Worm (Caenorhabditis elegans): ENCODE results near the gene C34C12.2.

The C34C12.2 gene

DNA sequence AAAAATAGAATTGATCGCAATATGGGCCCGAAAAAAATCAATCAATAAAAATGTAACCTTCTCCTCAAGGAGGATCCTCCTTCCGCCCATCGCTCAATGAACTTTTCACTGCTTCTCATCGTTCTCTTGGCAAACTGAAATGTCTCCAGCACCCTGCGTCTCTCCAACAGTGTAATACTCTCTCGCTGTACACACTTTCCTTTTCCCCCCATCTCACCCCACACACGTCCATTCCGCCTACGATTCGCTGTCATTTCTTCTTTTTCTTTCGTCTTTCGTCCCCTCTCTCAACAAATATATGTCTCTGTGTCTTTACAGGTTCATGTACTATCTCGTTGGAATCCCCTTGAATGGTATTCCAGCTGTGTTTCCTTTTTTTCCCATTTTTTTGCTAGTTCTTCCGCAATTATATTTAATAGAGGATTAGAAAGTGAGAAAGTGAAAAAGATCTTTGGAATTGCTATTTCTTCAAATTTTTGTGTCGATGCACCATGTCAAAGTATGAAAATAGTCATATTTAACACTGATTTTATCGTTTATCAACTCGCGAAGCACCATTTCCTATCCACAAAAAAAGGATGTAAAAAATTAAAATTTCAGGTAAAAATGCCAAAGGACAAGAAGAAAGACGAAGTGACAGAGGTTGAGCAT is 17.9 kb downstream of the C34C12.2 start, which contains the start of gene rsu-1 (continued):
- peak; percentile 74 for TF ChIP-seq nhr-71 (tag; optimal IDR thresholded peaks at IDR 0.05)
- no peak for TF ChIP-seq pag-3 (tag; optimal IDR thresholded peaks at IDR 0.05; ENCODE audit: borderline replicate concordance, insufficient read depth)
- TF ChIP-seq dpl-1 (GFP tag; optimal IDR thresholded peaks at IDR 0.05): peak in 2 of 3 experiments; percentile 36 to 42
- no peak for TF ChIP-seq skn-1 (tag; optimal IDR thresholded peaks at IDR 0.05)
- peak; percentile 2 for TF ChIP-seq F16B12.6 (tag; optimal IDR thresholded peaks at IDR 0.05)
- no peak for TF ChIP-seq egl-13 (tag; optimal IDR thresholded peaks at IDR 0.05)
- TF ChIP-seq pax-3 (tag; optimal IDR thresholded peaks at IDR 0.05): no peak
- TF ChIP-seq ceh-82 (tag; optimal IDR thresholded peaks at IDR 0.05): peak; percentile 6 to 39 (median 34)
- peak; percentile 64 for TF ChIP-seq swsn-7 (tag; optimal IDR thresholded peaks at IDR 0.05)
- TF ChIP-seq lsy-2 (tag; optimal IDR thresholded peaks at IDR 0.05): peak; percentile 66 to 75
- TF ChIP-seq egl-27 (tag; optimal IDR thresholded peaks at IDR 0.05): peak in 1 of 2 experiments; percentile 18
- TF ChIP-seq isw-1 (GFP tag; IDR thresholded peaks at IDR 0.05): no peak
- TF ChIP-seq fos-1 (tag; optimal IDR thresholded peaks at IDR 0.05): peak; percentile 11
- no peak for TF ChIP-seq aly-2 (tag; optimal IDR thresholded peaks at IDR 0.05)
- no peak for TF ChIP-seq ets-5 (GFP tag; IDR thresholded peaks at IDR 0.05)
- TF ChIP-seq rnt-1 (tag; optimal IDR thresholded peaks at IDR 0.05): peak; percentile 68
- no peak for TF ChIP-seq ztf-4 (tag; optimal IDR thresholded peaks at IDR 0.05)
- TF ChIP-seq lin-14 (GFP tag; optimal IDR thresholded peaks at IDR 0.05): peak; percentile 86
- TF ChIP-seq efl-3 (GFP tag; optimal IDR thresholded peaks at IDR 0.05): no peak
- TF ChIP-seq sox-4 (tag; optimal IDR thresholded peaks at IDR 0.05): no peak
- no peak for TF ChIP-seq ceh-88 (GFP tag; IDR thresholded peaks at IDR 0.05)
- TF ChIP-seq ztf-11 (tag; optimal IDR thresholded peaks at IDR 0.05): peak in 1 of 2 experiments; percentile 49
- no peak for TF ChIP-seq unc-130 (tag; optimal IDR thresholded peaks at IDR 0.05)
- no peak for TF ChIP-seq tlp-1 (tag; optimal IDR thresholded peaks at IDR 0.05)
- TF ChIP-seq nhr-84 (tag; optimal IDR thresholded peaks at IDR 0.05): no peak
- no peak for TF ChIP-seq lin-13 (GFP tag; optimal IDR thresholded peaks at IDR 0.05)
- no peak for TF ChIP-seq ceh-8 (GFP tag; optimal IDR thresholded peaks at IDR 0.05)
- no peak for TF ChIP-seq mef-2 (tag; optimal IDR thresholded peaks at IDR 0.05)
- no peak for TF ChIP-seq elt-2 (tag; optimal IDR thresholded peaks at IDR 0.05)
- TF ChIP-seq lir-3 (tag; optimal IDR thresholded peaks at IDR 0.05; ENCODE audit: poor library complexity): no peak
- no peak for TF ChIP-seq vab-15 (tag; optimal IDR thresholded peaks at IDR 0.05)
- no peak for TF ChIP-seq fkh-4 (tag; optimal IDR thresholded peaks at IDR 0.05; ENCODE audit: borderline replicate concordance)
- TF ChIP-seq ces-1 (GFP tag; optimal IDR thresholded peaks at IDR 0.05): no peak
- TF ChIP-seq grh-1 (GFP tag; IDR thresholded peaks at IDR 0.05): no peak
- no peak for TF ChIP-seq fkh-8 (tag; optimal IDR thresholded peaks at IDR 0.05)
- TF ChIP-seq nhr-76 (tag; optimal IDR thresholded peaks at IDR 0.05): no peak
- TF ChIP-seq nhr-77 (tag; optimal IDR thresholded peaks at IDR 0.05): peak; percentile 54

DNA sequence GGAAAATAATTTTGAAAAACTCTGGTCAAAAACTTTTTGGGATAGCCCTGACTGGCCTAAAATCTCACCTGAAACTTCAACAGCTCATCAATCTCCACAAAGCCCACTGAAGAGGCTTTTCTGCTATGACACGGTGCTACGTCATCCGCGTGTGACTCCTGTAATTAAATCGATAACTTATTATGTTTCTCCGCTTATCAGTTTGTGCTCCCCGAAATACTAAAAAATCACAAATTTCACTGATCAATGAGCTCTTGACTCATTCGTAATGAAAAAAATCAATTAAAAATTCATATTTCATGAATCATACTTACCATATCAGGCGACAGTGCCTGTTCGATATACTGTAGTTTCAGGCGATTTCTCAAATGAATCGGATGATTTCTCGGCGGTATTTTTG is 21.4 kb downstream of the C34C12.2 start:
- TF ChIP-seq dsc-1 (tag; optimal IDR thresholded peaks at IDR 0.05): no peak
- TF ChIP-seq dpl-1 (GFP tag; optimal IDR thresholded peaks at IDR 0.05): no peak
- TF ChIP-seq C16A3.4 (tag; optimal IDR thresholded peaks at IDR 0.05): no peak
- TF ChIP-seq elt-2 (tag; optimal IDR thresholded peaks at IDR 0.05): peak; percentile 18
- no peak for TF ChIP-seq ets-5 (GFP tag; IDR thresholded peaks at IDR 0.05)
- TF ChIP-seq lin-35 (GFP tag; optimal IDR thresholded peaks at IDR 0.05): peak in 1 of 2 experiments; percentile 4

Data from whole organism, L1 larva.